Fruit fly (Drosophila melanogaster) whole organism, embryonic: Measurements from ENCODE around the gene VhaAC45RP.

Experiments
- Awh ChIP-seq: fragments of 200-800 bp; sonication (Bioruptor generic); IDR thresholded peaks from 2 replicates; pipeline ENCODE4, ENCODE4 v1.3.6; 2022; ENCODE audit warnings: missing biosample characterization, missing genetic modification characterization
- Bteb2 ChIP-seq: fragments of 200-800 bp; sonication (Bioruptor generic); optimal IDR thresholded peaks from 2 replicates; lab custom pipeline; 2016; ENCODE audit warnings: missing biosample characterization, missing genetic modification characterization
- CG10462 ChIP-seq: fragments of 200-800 bp; sonication (Bioruptor generic); optimal IDR thresholded peaks from 2 replicates; lab custom pipeline; 2016; ENCODE audit warnings: missing biosample characterization, missing genetic modification characterization
- CG10959 ChIP-seq: fragments of 200-800 bp; sonication (Bioruptor generic); IDR thresholded peaks from 2 replicates; pipeline ENCODE4 v1.3.6; 2022; ENCODE audit warnings: missing biosample characterization, missing genetic modification characterization
- CG11247 ChIP-seq: fragments of 200-800 bp; sonication (Bioruptor generic); IDR thresholded peaks from 2 replicates; pipeline ENCODE4 v1.3.6; 2022; ENCODE audit warnings: missing biosample characterization, missing genetic modification characterization
- CG12071 ChIP-seq: fragments of 200-800 bp; sonication (Bioruptor generic); optimal IDR thresholded peaks from 3 replicates; lab custom pipeline; 2018; ENCODE audit warnings: missing biosample characterization, mild to moderate bottlenecking, missing genetic modification characterization
- CG12219 ChIP-seq: fragments of 200-800 bp; sonication (Bioruptor generic); optimal IDR thresholded peaks from 3 replicates; lab custom pipeline; 2018; ENCODE audit warnings: missing biosample characterization, mild to moderate bottlenecking, missing genetic modification characterization
- CG12391 ChIP-seq: fragments of 200-800 bp; sonication (Bioruptor generic); optimal IDR thresholded peaks from 3 replicates; lab custom pipeline; 2018; ENCODE audit warnings: missing biosample characterization, mild to moderate bottlenecking, missing genetic modification characterization, moderate library complexity
- CG12769 ChIP-seq: fragments of 200-800 bp; sonication (Bioruptor generic); optimal IDR thresholded peaks from 2 replicates; lab custom pipeline; 2019; ENCODE audit warnings: missing biosample characterization, mild to moderate bottlenecking, missing genetic modification characterization, moderate library complexity
- CG13287 ChIP-seq: fragments of 200-800 bp; sonication (Bioruptor generic); IDR thresholded peaks from 2 replicates; pipeline ENCODE4 v1.3.6; 2022; ENCODE audit warnings: missing biosample characterization, missing genetic modification characterization; ENCODE audit not compliant: partially characterized antibody
- CG14014 ChIP-seq: fragments of 200-800 bp; sonication (Bioruptor generic); IDR thresholded peaks from 2 replicates; pipeline ENCODE4 v1.3.6; 2022; ENCODE audit warnings: missing biosample characterization, missing genetic modification characterization
- CG15073 ChIP-seq: fragments of 200-800 bp; sonication (Bioruptor generic); optimal IDR thresholded peaks from 2 replicates; lab custom pipeline; 2016; ENCODE audit warnings: missing biosample characterization, missing genetic modification characterization
- CG15269 ChIP-seq: fragments of 200-800 bp; sonication (Bioruptor generic); optimal IDR thresholded peaks from 2 replicates; lab custom pipeline; 2018; ENCODE audit warnings: missing biosample characterization, mild to moderate bottlenecking, missing genetic modification characterization, moderate library complexity
- CG16863 ChIP-seq: fragments of 200-800 bp; sonication (Bioruptor generic); optimal IDR thresholded peaks from 3 replicates; lab custom pipeline; 2016; ENCODE audit warnings: missing biosample characterization, missing genetic modification characterization
- CG17359 ChIP-seq: fragments of 200-800 bp; sonication (Bioruptor generic); optimal IDR thresholded peaks from 3 replicates; lab custom pipeline; 2018; ENCODE audit warnings: missing biosample characterization, mild to moderate bottlenecking, missing genetic modification characterization, moderate library complexity
- CG2120 ChIP-seq: fragments of 200-800 bp; sonication (Bioruptor generic); optimal IDR thresholded peaks from 3 replicates; lab custom pipeline; 2016; ENCODE audit warnings: missing biosample characterization, missing genetic modification characterization
- CG2889 ChIP-seq: fragments of 200-800 bp; sonication (Bioruptor generic); IDR thresholded peaks from 3 replicates; pipeline ENCODE4 v1.3.6; 2022; ENCODE audit warnings: missing biosample characterization, missing genetic modification characterization
- CG30403 ChIP-seq: fragments of 200-800 bp; sonication (Bioruptor generic); optimal IDR thresholded peaks from 3 replicates; lab custom pipeline; 2016; ENCODE audit warnings: missing biosample characterization, missing genetic modification characterization
- CG30431 ChIP-seq: fragments of 200-800 bp; sonication (Bioruptor generic); optimal IDR thresholded peaks from 2 replicates; lab custom pipeline; 2017; ENCODE audit warnings: missing biosample characterization, missing genetic modification characterization
- CG32767 ChIP-seq: fragments of 200-800 bp; sonication (Bioruptor generic); IDR thresholded peaks from 2 replicates; pipeline ENCODE4 v1.3.6; 2022; ENCODE audit warnings: missing biosample characterization, missing genetic modification characterization
- CG3726 ChIP-seq: fragments of 200-800 bp; sonication (Bioruptor generic); IDR thresholded peaks from 3 replicates; pipeline ENCODE4, ENCODE4 v1.3.6; 2022; ENCODE audit warnings: missing biosample characterization, missing genetic modification characterization
- CG4404 ChIP-seq: fragments of 200-800 bp; sonication (Bioruptor generic); IDR thresholded peaks from 2 replicates; pipeline ENCODE4 v1.3.6; 2022; ENCODE audit warnings: missing biosample characterization, missing genetic modification characterization
- CG6254 ChIP-seq: fragments of 200-800 bp; sonication (Bioruptor generic); optimal IDR thresholded peaks from 3 replicates; lab custom pipeline; 2017; ENCODE audit warnings: mild to moderate bottlenecking, missing biosample characterization, missing genetic modification reagents, missing genetic modification characterization
- CG6272 ChIP-seq: fragments of 200-800 bp; sonication (Bioruptor generic); IDR thresholded peaks from 2 replicates; pipeline ENCODE4 v1.3.6; 2022; ENCODE audit warnings: missing biosample characterization, missing genetic modification characterization
- CG6765 ChIP-seq: fragments of 200-800 bp; sonication (Bioruptor generic); optimal IDR thresholded peaks from 3 replicates; lab custom pipeline; 2017; ENCODE audit warnings: missing biosample characterization, mild to moderate bottlenecking, missing genetic modification characterization
- Drgx ChIP-seq: fragments of 200-800 bp; sonication (Bioruptor generic); IDR thresholded peaks from 2 replicates; pipeline ENCODE4 v1.3.6; 2022; ENCODE audit warnings: missing biosample characterization, missing genetic modification characterization
- Ets97D ChIP-seq: fragments of 200-800 bp; sonication (Bioruptor generic); optimal IDR thresholded peaks from 3 replicates; lab custom pipeline; 2016; ENCODE audit warnings: missing biosample characterization, missing genetic modification characterization
- Fer1 ChIP-seq: fragments of 200-800 bp; sonication (Bioruptor generic); optimal IDR thresholded peaks from 2 replicates; lab custom pipeline; 2017; ENCODE audit warnings: missing biosample characterization, mild to moderate bottlenecking, missing genetic modification characterization
- Fer3 ChIP-seq: fragments of 200-800 bp; sonication (Bioruptor generic); optimal IDR thresholded peaks from 2 replicates; lab custom pipeline; 2018; ENCODE audit warnings: missing biosample characterization, mild to moderate bottlenecking, missing genetic modification characterization, moderate library complexity
- HHEX ChIP-seq: fragments of 200-800 bp; sonication (Bioruptor generic); optimal IDR thresholded peaks from 3 replicates; lab custom pipeline; 2017; ENCODE audit warnings: missing biosample characterization, mild to moderate bottlenecking, missing genetic modification characterization, missing genetic modification reagents
- HLH4C ChIP-seq: fragments of 200-800 bp; sonication (Bioruptor generic); IDR thresholded peaks from 3 replicates; pipeline ENCODE4 v1.3.6; 2022; ENCODE audit warnings: missing biosample characterization, missing genetic modification characterization; ENCODE audit not compliant: partially characterized antibody
- HLH54F ChIP-seq: fragments of 200-800 bp; sonication (Bioruptor generic); optimal IDR thresholded peaks from 3 replicates; lab custom pipeline; 2016; ENCODE audit warnings: missing biosample characterization, missing genetic modification characterization
- Lhr ChIP-seq: fragments of 200-800 bp; sonication (Bioruptor generic); optimal IDR thresholded peaks from 3 replicates; lab custom pipeline; 2017; ENCODE audit warnings: mild to moderate bottlenecking, missing biosample characterization, missing genetic modification reagents, missing genetic modification characterization
- Usf ChIP-seq: fragments of 200-800 bp; sonication (Bioruptor generic); optimal IDR thresholded peaks from 2 replicates; lab custom pipeline; 2017; ENCODE audit warnings: missing genotype, missing biosample characterization, missing genetic modification characterization
- crp ChIP-seq, 2 experiments: fragments of 200-800 bp; sonication (Bioruptor generic); optimal IDR thresholded peaks; 2 replicates in 1 of 2; 3 replicates in 1 of 2; lab custom pipeline; 2017; ENCODE audit warnings: missing biosample characterization in 2 of 2, missing genetic modification characterization in 2 of 2, mild to moderate bottlenecking in 1 of 2, moderate library complexity in 1 of 2
- dmrt11E ChIP-seq: fragments of 200-800 bp; sonication (Bioruptor generic); optimal IDR thresholded peaks from 3 replicates; lab custom pipeline; 2018; ENCODE audit warnings: missing biosample characterization, mild to moderate bottlenecking, missing genetic modification characterization, moderate library complexity
- ewg ChIP-seq: fragments of 200-800 bp; sonication (Bioruptor generic); optimal IDR thresholded peaks from 3 replicates; lab custom pipeline; 2017; ENCODE audit warnings: mild to moderate bottlenecking, missing biosample characterization, missing genetic modification reagents, missing genetic modification characterization
- fd96Cb ChIP-seq: fragments of 200-800 bp; sonication (Bioruptor generic); optimal IDR thresholded peaks from 2 replicates; lab custom pipeline; 2018; ENCODE audit warnings: missing biosample characterization, mild to moderate bottlenecking, missing genetic modification characterization, moderate library complexity
- lab ChIP-seq: fragments of 200-800 bp; sonication (Bioruptor generic); optimal IDR thresholded peaks from 3 replicates; lab custom pipeline; 2017; ENCODE audit warnings: missing biosample characterization, missing genetic modification characterization, mild to moderate bottlenecking, moderate library complexity, missing genetic modification reagents
- lmd ChIP-seq: fragments of 200-800 bp; sonication (Bioruptor generic); IDR thresholded peaks from 2 replicates; pipeline ENCODE4 v1.3.6; 2022; ENCODE audit warnings: missing biosample characterization, missing genetic modification characterization
- maf-S ChIP-seq: fragments of 200-800 bp; sonication (Bioruptor generic); optimal IDR thresholded peaks from 2 replicates; lab custom pipeline; 2016; ENCODE audit warnings: missing biosample characterization, missing genetic modification characterization
- nom ChIP-seq: fragments of 200-800 bp; sonication (Bioruptor generic); optimal IDR thresholded peaks from 2 replicates; lab custom pipeline; 2017; ENCODE audit warnings: missing biosample characterization, missing genetic modification characterization, mild to moderate bottlenecking, moderate library complexity, missing genetic modification reagents
- p53 ChIP-seq: fragments of 200-800 bp; sonication (Bioruptor generic); optimal IDR thresholded peaks from 2 replicates; lab custom pipeline; 2016; ENCODE audit warnings: missing biosample characterization, missing genetic modification characterization
- pb ChIP-seq: fragments of 200-800 bp; sonication (Bioruptor generic); optimal IDR thresholded peaks from 3 replicates; lab custom pipeline; 2016; ENCODE audit warnings: missing biosample characterization, missing genetic modification characterization
- peb ChIP-seq: fragments of 200-800 bp; sonication (Bioruptor generic); IDR thresholded peaks from 2 replicates; pipeline ENCODE4 v1.3.6; 2022; ENCODE audit warnings: missing biosample characterization, missing genetic modification characterization
- scrt ChIP-seq: fragments of 200-800 bp; sonication (Bioruptor generic); optimal IDR thresholded peaks from 2 replicates; lab custom pipeline; 2018; ENCODE audit warnings: missing biosample characterization, mild to moderate bottlenecking, missing genetic modification characterization, moderate library complexity
- shn ChIP-seq: fragments of 200-800 bp; sonication (Bioruptor generic); optimal IDR thresholded peaks from 3 replicates; lab custom pipeline; 2016; ENCODE audit warnings: missing biosample characterization, missing genetic modification characterization
- so ChIP-seq: fragments of 200-800 bp; sonication (Bioruptor generic); IDR thresholded peaks from 3 replicates; pipeline ENCODE4 v1.3.6; 2022; ENCODE audit warnings: missing biosample characterization, missing genetic modification characterization
- sob ChIP-seq: fragments of 200-800 bp; sonication (Bioruptor generic); IDR thresholded peaks from 2 replicates; pipeline ENCODE4 v1.3.6; 2022; ENCODE audit warnings: missing biosample characterization, missing genetic modification characterization
- tgo ChIP-seq: fragments of 200-800 bp; sonication (Bioruptor generic); IDR thresholded peaks from 3 replicates; pipeline ENCODE4 v1.3.6; 2022; ENCODE audit warnings: missing biosample characterization, missing genetic modification characterization
- twi ChIP-seq: fragments of 200-800 bp; optimal IDR thresholded peaks from 2 replicates; lab custom pipeline; 2019; ENCODE audit warnings: missing biosample characterization, mild to moderate bottlenecking, missing genetic modification characterization, moderate library complexity

VhaAC45RP gene

dm6 chr3R:30195606-30196049 lies 29.4 kb upstream of the VhaAC45RP start (continued):
- peak; percentile 36 for TF ChIP-seq scrt (GFP tag; lab: Kevin White, UChicago)
- peak; percentile 36 for TF ChIP-seq CG30403 (GFP tag; lab: Kevin White, UChicago)
- TF ChIP-seq CG11247 (GFP tag; lab: Robert Waterston, UW) = peak; percentile 54; the same call in 1 of the 2 replicates
- TF ChIP-seq maf-S (GFP tag; lab: Kevin White, UChicago) = no peak
- peak; percentile 17 for TF ChIP-seq CG12219 (GFP tag; lab: Kevin White, UChicago)
- TF ChIP-seq CG10959 = no peak
- TF ChIP-seq Lhr = peak; percentile 20
- 0 out of 3 replicates have a peak, but pooled peaks have one; percentile 4 for TF ChIP-seq CG2889 (GFP tag; lab: Robert Waterston, UW)
- TF ChIP-seq Bteb2 = peak; percentile 50
- no peak for TF ChIP-seq CG16863
- 0 out of 2 replicates have a peak, but pooled peaks have one; percentile 5 for TF ChIP-seq Awh
- TF ChIP-seq CG3726 (GFP tag; lab: Robert Waterston, UW) = no peak
- TF ChIP-seq peb (GFP tag; lab: Robert Waterston, UW) = 0 out of 2 replicates have a peak, but pooled peaks have one; percentile 17
- no peak for TF ChIP-seq CG4404
- TF ChIP-seq CG15073 (GFP tag; lab: Kevin White, UChicago) = no peak
- no peak for TF ChIP-seq CG10462 (GFP tag; lab: Kevin White, UChicago)
- no peak for TF ChIP-seq CG6765 (GFP tag; lab: Kevin White, UChicago)
- peak; percentile 35; the same call in 1 of the 2 replicates for TF ChIP-seq Drgx (GFP tag; lab: Robert Waterston, UW)
- TF ChIP-seq p53 (GFP tag; lab: Kevin White, UChicago) = no peak
- 0 out of 2 replicates have a peak, but pooled peaks have one; percentile 16 for TF ChIP-seq CG6272 (GFP tag; lab: Robert Waterston, UW)

- no peak for TF ChIP-seq tgo
- TF ChIP-seq Fer1 (GFP tag; lab: Kevin White, UChicago) = no peak
- TF ChIP-seq CG14014 (GFP tag; lab: Robert Waterston, UW) = peak; percentile 22; the same call in 1 of the 2 replicates
- TF ChIP-seq fd96Cb = no peak
- peak; percentile 36 for TF ChIP-seq CG12071 (GFP tag; lab: Kevin White, UChicago)
- TF ChIP-seq pb (GFP tag; lab: Kevin White, UChicago) = no peak
- TF ChIP-seq CG32767 = peak; percentile 13; the same call in 1 of the 2 replicates
- peak; percentile 15 for TF ChIP-seq HHEX (GFP tag; lab: Kevin White, UChicago)
- no peak for TF ChIP-seq Usf (GFP tag; lab: Kevin White, UChicago)
- TF ChIP-seq shn (GFP tag; lab: Kevin White, UChicago) = no peak
- TF ChIP-seq Ets97D = no peak
- no peak for TF ChIP-seq CG12391 (tag; lab: Kevin White, UChicago)
- TF ChIP-seq lab (GFP tag; lab: Kevin White, UChicago) = peak; percentile 31
- no peak for TF ChIP-seq CG30431 (GFP tag; lab: Kevin White, UChicago)
- TF ChIP-seq HLH54F (GFP tag; lab: Kevin White, UChicago) = no peak
- no peak for TF ChIP-seq dmrt11E (tag; lab: Kevin White, UChicago)
- TF ChIP-seq nom (GFP tag; lab: Kevin White, UChicago) = no peak
- TF ChIP-seq CG17359 (tag; lab: Kevin White, UChicago) = no peak
- TF ChIP-seq twi (tag; lab: Kevin White, UChicago) = no peak
- TF ChIP-seq CG6254 = no peak
- TF ChIP-seq CG15269 (tag; lab: Kevin White, UChicago) = no peak
- no peak for TF ChIP-seq CG13287
- TF ChIP-seq CG12769 = peak; percentile 15
- TF ChIP-seq sob (GFP tag; lab: Robert Waterston, UW) = peak; percentile 35; the same call in 1 of the 2 replicates
- TF ChIP-seq lmd (GFP tag; lab: Robert Waterston, UW) = no peak
- no peak for TF ChIP-seq so (GFP tag; lab: Robert Waterston, UW)
- no peak for TF ChIP-seq HLH4C
- TF ChIP-seq ewg (GFP tag; lab: Kevin White, UChicago) = no peak
- TF ChIP-seq Fer3 (tag; lab: Kevin White, UChicago) = no peak
- no peak for TF ChIP-seq crp (GFP tag; optimal IDR thresholded peaks at IDR 0.05; lab: Kevin White, UChicago)
- no peak for TF ChIP-seq CG2120 (GFP tag; lab: Kevin White, UChicago)
These were observed 27.6 kb upstream of the VhaAC45RP start for dm6 chr3R:30193826-30194225.
